Worm (Caenorhabditis elegans): ENCODE measurements around the gene ZC513.3.

DNA sequence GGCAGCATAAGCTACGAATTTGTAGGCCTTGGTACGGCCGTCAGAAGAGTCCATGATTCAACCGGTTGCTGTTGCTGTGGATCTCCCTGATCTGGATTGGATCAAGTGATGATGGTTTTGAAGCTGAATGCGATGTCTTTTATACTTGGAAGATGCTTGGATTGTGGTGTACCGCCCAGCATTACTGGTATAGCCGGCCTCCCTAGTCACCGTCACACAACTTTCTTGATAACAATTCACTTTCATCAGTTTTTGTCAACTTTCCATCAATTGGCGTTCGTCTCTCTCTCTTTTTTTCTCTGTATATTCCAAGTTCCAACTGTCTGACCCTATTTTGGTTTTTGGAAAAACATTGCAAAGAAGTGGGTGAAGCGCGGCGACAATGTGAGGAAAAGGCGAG lies 4.0 kb downstream of the ZC513.3 start, which contains the start of gene col-43:
- TF ChIP-seq klf-2 (GFP tag; conservative IDR thresholded peaks at IDR 0.05) (no peak), ref-1 (GFP tag; conservative IDR thresholded peaks at IDR 0.05) (no peak), med-1 (GFP tag; optimal IDR thresholded peaks at IDR 0.05; ENCODE audit: insufficient read depth) (no peak)
